Worm (Caenorhabditis elegans) whole organism, late embryonic: Measurements from ENCODE around the gene sir-2.3.

Experiments
- C08G9.2 ChIP-seq: sonication (generic microtip); optimal IDR thresholded peaks from 2 replicates; lab custom pipeline; 2016; ENCODE audit warnings: mild to moderate bottlenecking, missing genetic modification characterization, moderate library complexity, missing compliant biosample characterization
- F13H6.1 ChIP-seq: sonication (generic microtip); optimal IDR thresholded peaks from 2 replicates; lab custom pipeline; 2016; ENCODE audit warnings: missing genetic modification characterization, missing compliant biosample characterization
- T23F11.4 ChIP-seq: fragments of 200-800 bp; sonication (Bioruptor generic); optimal IDR thresholded peaks from 2 replicates; lab custom pipeline; 2018; ENCODE audit warnings: mild to moderate bottlenecking, missing genetic modification characterization, missing compliant biosample characterization
- Y22D7AL.16 ChIP-seq: sonication (generic microtip); optimal IDR thresholded peaks from 2 replicates; lab custom pipeline; 2016; ENCODE audit warnings: missing genetic modification characterization, missing compliant biosample characterization
- ceh-31 ChIP-seq: sonication (generic microtip); optimal IDR thresholded peaks from 2 replicates; lab custom pipeline; 2016; ENCODE audit warnings: missing genetic modification characterization, missing compliant biosample characterization
- ceh-34 ChIP-seq: sonication (generic microtip); optimal IDR thresholded peaks from 2 replicates; lab custom pipeline; 2016; ENCODE audit warnings: mild to moderate bottlenecking, missing genetic modification characterization, missing compliant biosample characterization
- ceh-6 ChIP-seq: fragments of 200-800 bp; sonication (Bioruptor generic); optimal IDR thresholded peaks from 2 replicates; lab custom pipeline; 2018; ENCODE audit warnings: mild to moderate bottlenecking, missing genetic modification characterization, missing compliant biosample characterization
- ceh-9 ChIP-seq: sonication (generic microtip); optimal IDR thresholded peaks from 2 replicates; lab custom pipeline; 2016; ENCODE audit warnings: mild to moderate bottlenecking, missing genetic modification characterization, inconsistent platforms, missing compliant biosample characterization
- che-1 ChIP-seq: sonication (generic microtip); optimal IDR thresholded peaks from 2 replicates; lab custom pipeline; 2016; ENCODE audit warnings: mild to moderate bottlenecking, missing genetic modification characterization, missing compliant biosample characterization
- dmd-4 ChIP-seq: sonication (generic microtip); optimal IDR thresholded peaks from 2 replicates; lab custom pipeline; 2016; ENCODE audit warnings: borderline replicate concordance, missing genetic modification characterization, missing compliant biosample characterization
- dve-1 ChIP-seq: sonication (generic microtip); optimal IDR thresholded peaks from 2 replicates; lab custom pipeline; 2017; ENCODE audit warnings: antibody characterized with exemption, mild to moderate bottlenecking, missing genetic modification characterization, missing compliant biosample characterization
- elt-2 ChIP-seq: sonication (generic microtip); optimal IDR thresholded peaks from 2 replicates; lab custom pipeline; 2016; ENCODE audit warnings: missing genetic modification reagents, missing genetic modification characterization, missing compliant biosample characterization
- ets-4 ChIP-seq: sonication (generic microtip); optimal IDR thresholded peaks from 2 replicates; lab custom pipeline; 2016; ENCODE audit warnings: missing genetic modification characterization, missing compliant biosample characterization
- eyg-1 ChIP-seq: sonication (generic microtip); optimal IDR thresholded peaks from 2 replicates; lab custom pipeline; 2016; ENCODE audit warnings: missing genotype, missing genetic modification characterization, missing compliant biosample characterization
- fkh-10 ChIP-seq: fragments of 150-350 bp; optimal IDR thresholded peaks from 2 replicates; lab custom pipeline; 2014; ENCODE audit warnings: missing biosample characterization, missing genetic modification reagents, missing genetic modification characterization
- hlh-13 ChIP-seq: fragments of 200-800 bp; sonication (Bioruptor generic); optimal IDR thresholded peaks from 2 replicates; lab custom pipeline; 2018; ENCODE audit warnings: mild to moderate bottlenecking, missing genetic modification characterization, missing compliant biosample characterization
- hlh-30 ChIP-seq: sonication (generic microtip); optimal IDR thresholded peaks from 2 replicates; lab custom pipeline; 2017; ENCODE audit warnings: antibody characterized with exemption, missing genetic modification characterization, missing compliant biosample characterization; ENCODE audit not compliant: insufficient read depth
- nfya-1 ChIP-seq: sonication (generic microtip); optimal IDR thresholded peaks from 2 replicates; lab custom pipeline; 2017; ENCODE audit warnings: missing genetic modification characterization, mild to moderate bottlenecking, missing compliant biosample characterization, antibody characterized with exemption, moderate library complexity
- nhr-232 ChIP-seq: sonication (generic microtip); optimal IDR thresholded peaks from 2 replicates; lab custom pipeline; 2016; ENCODE audit warnings: missing genetic modification characterization, missing compliant biosample characterization
- npax-4 ChIP-seq: sonication (generic microtip); optimal IDR thresholded peaks from 2 replicates; lab custom pipeline; 2016; ENCODE audit warnings: missing genetic modification characterization, missing compliant biosample characterization
- odd-2 ChIP-seq: sonication (generic microtip); optimal IDR thresholded peaks from 2 replicates; lab custom pipeline; 2017; ENCODE audit warnings: antibody characterized with exemption, mild to moderate bottlenecking, missing genetic modification characterization, missing compliant biosample characterization
- pat-9 ChIP-seq: fragments of 200-800 bp; sonication (Bioruptor generic); optimal IDR thresholded peaks from 2 replicates; lab custom pipeline; 2018; ENCODE audit warnings: mild to moderate bottlenecking, missing genetic modification characterization, moderate library complexity, missing compliant biosample characterization
- pax-1 ChIP-seq: fragments of 150-350 bp; optimal IDR thresholded peaks from 2 replicates; lab custom pipeline; 2014; ENCODE audit warnings: missing biosample characterization, missing genetic modification characterization
- pha-4 ChIP-seq: fragments of 150-350 bp; optimal IDR thresholded peaks from 2 replicates; lab custom pipeline; 2018; ENCODE audit warnings: missing biosample characterization, missing genetic modification reagents, missing genetic modification characterization
- pqm-1 ChIP-seq: sonication (generic microtip); optimal IDR thresholded peaks from 2 replicates; lab custom pipeline; 2016; ENCODE audit warnings: missing genetic modification characterization, missing compliant biosample characterization
- pros-1 ChIP-seq: fragments of 150-350 bp; optimal IDR thresholded peaks from 2 replicates; lab custom pipeline; 2014; ENCODE audit warnings: missing biosample characterization, missing genetic modification reagents, missing genetic modification characterization
- rnt-1 ChIP-seq: sonication (generic microtip); optimal IDR thresholded peaks from 2 replicates; lab custom pipeline; 2016; ENCODE audit warnings: missing genetic modification characterization, missing compliant biosample characterization
- sox-4 ChIP-seq: sonication (generic microtip); optimal IDR thresholded peaks from 2 replicates; lab custom pipeline; 2017; ENCODE audit warnings: mild to moderate bottlenecking, missing genetic modification characterization, inconsistent platforms, missing compliant biosample characterization
- tbx-2 ChIP-seq: sonication (generic microtip); optimal IDR thresholded peaks from 2 replicates; lab custom pipeline; 2016; ENCODE audit warnings: missing genetic modification characterization, missing compliant biosample characterization
- ttx-3 ChIP-seq: sonication (generic microtip); optimal IDR thresholded peaks from 2 replicates; lab custom pipeline; 2016; ENCODE audit warnings: missing genetic modification reagents, missing genetic modification characterization, missing compliant biosample characterization
- unc-42 ChIP-seq: sonication (generic microtip); optimal IDR thresholded peaks from 2 replicates; lab custom pipeline; 2016; ENCODE audit warnings: missing genotype, missing genetic modification characterization, missing compliant biosample characterization
- unc-86 ChIP-seq: sonication (generic microtip); optimal IDR thresholded peaks from 2 replicates; lab custom pipeline; 2016; ENCODE audit warnings: missing genetic modification characterization, missing compliant biosample characterization
- ztf-16 ChIP-seq: sonication (generic microtip); optimal IDR thresholded peaks from 2 replicates; lab custom pipeline; 2017; ENCODE audit warnings: missing genetic modification characterization, missing compliant biosample characterization

sir-2.3 gene

DNA sequence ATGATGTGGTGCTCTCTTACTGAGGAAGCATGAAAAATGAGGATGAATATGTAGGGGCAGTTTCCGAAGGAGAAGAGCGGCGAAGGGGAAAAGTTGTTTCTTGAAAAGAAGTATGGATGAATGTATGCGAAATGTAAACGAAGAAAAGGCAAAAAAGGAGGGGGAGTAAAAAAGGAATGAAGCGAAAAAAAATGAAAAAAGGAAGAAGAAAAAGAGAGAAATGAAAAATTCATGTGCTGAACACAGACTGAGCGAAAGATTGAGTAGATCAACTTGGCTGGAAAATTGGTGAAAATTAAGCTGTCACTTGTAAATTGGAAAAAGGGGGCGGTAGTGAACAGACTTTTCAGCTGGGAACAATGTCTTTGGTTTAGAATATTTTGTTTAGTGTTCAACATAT, 33.4 kb downstream of the sir-2.3 start, which contains the start of gene C49F8.1:
Gene C49F8.1, minus strand, starts transcription at position 101 of the 400 bp plus-strand sequence.
- TF ChIP-seq odd-2 (tag; lab: Kevin White, UChicago) (no peak), ttx-3 (no peak), pqm-1 (no peak), ztf-16 (no peak), dmd-4 (tag; lab: Kevin White, UChicago) (no peak), tbx-2 (tag; lab: Kevin White, UChicago) (no peak), che-1 (tag; lab: Kevin White, UChicago) (no peak), hlh-13 (no peak), unc-86 (no peak), pax-1 (tag; lab: Kevin White, UChicago) (no peak), nhr-232 (tag; lab: Kevin White, UChicago) (no peak), elt-2 (no peak), pat-9 (tag; lab: Kevin White, UChicago) (no peak), ceh-6 (GFP tag; lab: Kevin White, UChicago) (no peak), rnt-1 (no peak), C08G9.2 (tag; lab: Kevin White, UChicago) (no peak), sox-4 (tag; lab: Kevin White, UChicago) (no peak), npax-4 (tag; lab: Kevin White, UChicago) (no peak), fkh-10 (GFP tag; lab: Kevin White, UChicago) (no peak)

DNA sequence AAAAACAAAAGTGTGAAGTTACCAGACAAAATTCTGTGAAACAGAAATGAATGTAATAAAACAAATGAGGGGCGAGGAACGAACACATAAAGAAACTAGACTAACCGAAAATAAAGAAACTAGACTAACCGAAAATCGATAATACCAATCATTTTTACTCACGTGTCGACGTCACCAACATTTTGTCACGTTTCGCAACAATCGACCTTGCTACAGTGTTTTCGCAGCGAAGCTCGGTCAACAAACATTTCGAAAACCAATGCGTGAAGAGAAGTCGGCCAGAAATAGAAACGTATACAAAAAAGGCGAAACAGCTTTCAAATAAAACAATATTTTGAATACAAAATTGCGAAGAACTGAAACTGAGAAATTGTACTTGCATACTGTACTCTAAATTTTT, 35.5 kb downstream of the sir-2.3 start:
- TF ChIP-seq C08G9.2 (tag; lab: Kevin White, UChicago) = no peak
- no peak for TF ChIP-seq fkh-10 (GFP tag; lab: Kevin White, UChicago)
- no peak for TF ChIP-seq ceh-9 (tag; lab: Kevin White, UChicago)

ce11 chrX:13368283-13368682, 36.8 kb downstream of the sir-2.3 start:
- no peak for TF ChIP-seq fkh-10 (GFP tag; lab: Kevin White, UChicago)
- TF ChIP-seq hlh-30 = no peak
- peak; percentile 14 for TF ChIP-seq elt-2
- no peak for TF ChIP-seq T23F11.4

DNA sequence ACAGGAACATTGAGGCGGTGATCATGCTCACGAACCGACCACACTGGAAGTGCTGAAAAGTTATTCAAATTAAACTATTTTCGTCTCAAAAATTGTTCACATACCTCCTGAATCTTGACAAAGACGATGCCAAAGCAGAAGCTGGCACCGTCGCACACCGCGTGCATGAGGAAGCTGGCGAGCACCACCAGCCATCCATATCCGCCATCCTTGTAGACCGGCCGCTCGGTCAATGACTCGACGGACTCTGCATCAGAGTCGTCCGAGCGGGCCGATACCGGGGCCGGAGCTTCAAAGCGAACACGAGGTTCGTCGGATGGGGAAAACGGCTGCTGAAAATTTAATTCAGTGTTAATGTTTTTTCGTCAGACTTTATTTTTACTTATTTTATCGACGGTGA, 44.7 kb downstream of the sir-2.3 start:
- TF ChIP-seq tbx-2 (tag; lab: Kevin White, UChicago) = no peak

DNA sequence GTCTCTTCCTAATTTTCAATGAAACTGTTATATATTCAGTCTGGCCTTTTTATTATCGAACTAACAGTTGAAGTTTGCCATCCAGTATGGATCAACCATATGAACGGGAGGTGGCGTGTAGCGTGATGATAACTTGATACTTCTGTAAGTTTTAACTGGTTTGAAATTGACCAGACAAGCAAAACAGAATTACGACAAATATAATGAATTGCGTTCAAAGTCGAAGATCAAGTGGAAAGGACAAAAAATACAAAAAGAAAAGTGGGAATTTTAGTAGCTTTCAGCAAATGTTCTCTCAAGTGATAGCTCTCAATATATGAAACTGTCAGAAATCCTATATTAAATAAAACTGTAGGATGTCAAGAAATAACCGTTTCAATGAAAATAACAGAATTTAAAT, 45.4 kb downstream of the sir-2.3 start, which contains the start of the genes C49F8.14 and gem-1:
Gene C49F8.14, minus strand, starts transcription at position 99 of the 400 bp plus-strand sequence.
Gene gem-1, minus strand, starts transcription at position 142 of the 400 bp plus-strand sequence.
- TF ChIP-seq dve-1 (tag; lab: Kevin White, UChicago) (no peak), F13H6.1 (no peak)

DNA sequence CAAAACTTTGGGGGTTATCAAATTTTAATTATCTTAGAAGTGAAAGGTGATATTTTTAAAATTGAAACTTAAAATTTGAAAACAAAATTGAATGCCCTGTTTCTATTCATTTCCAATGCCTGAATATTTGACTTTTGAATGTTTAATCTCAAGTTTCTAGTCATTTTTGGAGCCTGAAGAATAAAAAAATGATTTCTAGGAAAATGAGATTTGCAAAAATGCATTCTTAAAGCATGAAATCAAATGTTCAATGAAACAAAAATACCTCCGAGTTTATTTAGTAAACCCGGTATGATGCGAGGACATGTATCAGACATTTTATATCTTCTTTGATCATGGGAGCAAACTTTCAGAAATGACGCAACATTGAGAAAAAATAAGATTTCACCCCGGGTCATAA, 47.6 kb downstream of the sir-2.3 start:
- TF ChIP-seq che-1 (tag; lab: Kevin White, UChicago) (no peak), ceh-34 (tag; lab: Kevin White, UChicago) (no peak), pat-9 (tag; lab: Kevin White, UChicago) (no peak), pha-4 (no peak), pros-1 (no peak), nfya-1 (tag; lab: Kevin White, UChicago) (no peak), pqm-1 (no peak), eyg-1 (tag; lab: Kevin White, UChicago) (no peak)

DNA sequence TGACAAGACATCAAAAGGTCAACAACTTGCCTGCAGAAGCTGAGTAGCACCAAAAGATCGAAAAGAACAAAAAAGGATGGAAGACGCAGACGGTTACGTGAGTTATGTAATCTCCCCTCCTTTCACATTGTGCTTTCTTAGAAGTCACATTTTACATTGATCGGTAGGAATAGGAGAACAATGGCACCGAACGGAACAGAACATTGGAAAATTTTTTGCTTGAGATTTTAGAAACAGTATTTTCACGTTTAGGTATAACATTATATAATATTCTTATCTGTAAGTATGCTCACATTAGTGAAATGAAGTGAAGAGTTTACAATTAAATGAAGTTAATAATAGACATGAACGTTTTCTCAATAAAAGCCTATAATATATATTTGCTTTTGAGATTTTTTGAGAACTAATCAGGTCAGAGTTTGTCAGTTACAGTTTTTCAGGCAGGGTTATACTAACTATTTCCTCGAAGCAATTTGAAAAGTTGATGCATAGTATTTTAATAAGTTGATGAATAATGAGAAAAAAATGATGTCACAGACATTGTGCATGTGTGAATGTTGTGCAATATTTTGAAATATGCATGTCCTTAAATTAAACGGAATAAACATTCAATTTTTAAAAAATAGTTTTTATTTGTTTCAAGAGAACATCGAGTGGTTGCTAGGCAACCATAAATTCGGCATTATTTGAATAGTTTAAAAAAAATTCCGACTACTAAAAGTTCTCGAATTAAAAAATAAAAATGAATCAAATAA, 49.7 kb downstream of the sir-2.3 start:
- TF ChIP-seq unc-42 (tag; lab: Kevin White, UChicago) = no peak
- TF ChIP-seq elt-2 = no peak
- no peak for TF ChIP-seq ets-4 (tag; lab: Kevin White, UChicago)
- no peak for TF ChIP-seq Y22D7AL.16 (tag; lab: Kevin White, UChicago)
- no peak for TF ChIP-seq nfya-1 (tag; lab: Kevin White, UChicago)
- no peak for TF ChIP-seq ceh-31
